Worm (Caenorhabditis elegans) whole organism, L4 larva: Measurements from ENCODE around the gene Y37D8A.8.

Experiments used
- F37D6.2 ChIP-seq: sonication (generic microtip); optimal IDR thresholded peaks from 2 replicates; lab custom pipeline; 2016; ENCODE audit warnings: mild to moderate bottlenecking, missing genetic modification characterization, missing compliant biosample characterization
- R02D3.7 ChIP-seq: fragments of 150-350 bp; sonication (generic microtip); optimal IDR thresholded peaks from 3 replicates; lab custom pipeline; 2014; ENCODE audit warnings: missing biosample characterization, missing genetic modification characterization
- Y48G9A.11 ChIP-seq: fragments of 200-800 bp; sonication (Bioruptor generic); IDR thresholded peaks from 2 replicates; pipeline ENCODE4 v1.3.6; 2022; ENCODE audit warnings: missing genetic modification reagents, missing genetic modification characterization, missing compliant biosample characterization
- Y75B8A.6 ChIP-seq: fragments of 200-800 bp; sonication (Bioruptor generic); IDR thresholded peaks from 2 replicates; pipeline ENCODE4 v1.3.6; 2022; ENCODE audit warnings: missing genetic modification reagents, missing genetic modification characterization, missing compliant biosample characterization
- ama-1 ChIP-seq: fragments of 150-350 bp; optimal IDR thresholded peaks from 2 replicates; lab custom pipeline; 2014; ENCODE audit warnings: inconsistent platforms, mixed read lengths
- ceh-28 ChIP-seq: fragments of 150-350 bp; optimal IDR thresholded peaks from 2 replicates; lab custom pipeline; 2014; ENCODE audit warnings: missing biosample characterization, missing genetic modification reagents, missing genetic modification characterization
- ceh-62 ChIP-seq: sonication (generic microtip); optimal IDR thresholded peaks from 2 replicates; lab custom pipeline; 2017; ENCODE audit warnings: missing biosample characterization, missing genetic modification characterization
- ceh-82 ChIP-seq: sonication (generic microtip); optimal IDR thresholded peaks from 2 replicates; lab custom pipeline; 2017; ENCODE audit warnings: missing biosample characterization, missing genetic modification characterization
- ces-1 ChIP-seq: fragments of 150-350 bp; sonication (generic microtip); optimal IDR thresholded peaks from 4 replicates; lab custom pipeline; 2014; ENCODE audit warnings: missing biosample characterization, missing genetic modification reagents, missing genetic modification characterization
- cey-2 ChIP-seq: sonication (generic microtip); optimal IDR thresholded peaks from 3 replicates; lab custom pipeline; 2017; ENCODE audit warnings: missing genetic modification characterization, mild to moderate bottlenecking, missing compliant biosample characterization, antibody characterized with exemption, borderline replicate concordance; ENCODE audit not compliant: insufficient read depth
- ctbp-1 ChIP-seq: fragments of 200-800 bp; sonication (Bioruptor generic); IDR thresholded peaks from 2 replicates; pipeline ENCODE4 v1.3.6; 2022; ENCODE audit warnings: missing genetic modification reagents, missing genetic modification characterization, missing compliant biosample characterization
- daf-8 ChIP-seq: fragments of 200-800 bp; sonication (Bioruptor generic); IDR thresholded peaks from 2 replicates; pipeline ENCODE4 v1.3.6; 2022; ENCODE audit warnings: missing genetic modification characterization, missing compliant biosample characterization
- dmd-6 ChIP-seq: fragments of 200-800 bp; sonication (Bioruptor generic); IDR thresholded peaks from 2 replicates; pipeline ENCODE4 v1.3.6; 2022; ENCODE audit warnings: missing genetic modification reagents, missing genetic modification characterization, missing compliant biosample characterization
- duxl-1 ChIP-seq: sonication (generic microtip); optimal IDR thresholded peaks from 2 replicates; lab custom pipeline; 2016; ENCODE audit warnings: mild to moderate bottlenecking, missing genetic modification characterization, moderate library complexity, missing compliant biosample characterization; ENCODE audit not compliant: poor library complexity
- dve-1 ChIP-seq: sonication (generic microtip); optimal IDR thresholded peaks from 2 replicates; lab custom pipeline; 2017; ENCODE audit warnings: antibody characterized with exemption, mild to moderate bottlenecking, missing genetic modification characterization, missing compliant biosample characterization; ENCODE audit not compliant: insufficient read depth
- egl-43 ChIP-seq: fragments of 200-800 bp; sonication (Bioruptor generic); IDR thresholded peaks from 2 replicates; pipeline ENCODE4 v1.3.6; 2022; ENCODE audit warnings: missing genetic modification reagents, missing genetic modification characterization, missing compliant biosample characterization
- fkh-10 ChIP-seq: fragments of 150-350 bp; optimal IDR thresholded peaks from 2 replicates; lab custom pipeline; 2014; ENCODE audit warnings: missing biosample characterization, missing genetic modification reagents, missing genetic modification characterization
- gei-8 ChIP-seq: fragments of 200-800 bp; sonication (Bioruptor generic); optimal IDR thresholded peaks from 2 replicates; lab custom pipeline; 2018; ENCODE audit warnings: mild to moderate bottlenecking, missing genetic modification characterization, missing compliant biosample characterization
- hif-1 ChIP-seq, 2 experiments: sonication (generic microtip); optimal IDR thresholded peaks; 2 replicates each; lab custom pipeline; 2016 to 2017; ENCODE audit warnings: missing compliant biosample characterization in 2 of 2, missing genetic modification characterization in 2 of 2, missing genetic modification reagents in 2 of 2, missing genotype in 2 of 2, mild to moderate bottlenecking in 1 of 2
- lin-1 ChIP-seq: fragments of 200-800 bp; sonication (Bioruptor generic); IDR thresholded peaks from 2 replicates; pipeline ENCODE4 v1.3.6; 2022; ENCODE audit warnings: missing genetic modification reagents, missing genetic modification characterization, missing compliant biosample characterization
- lin-29 ChIP-seq: fragments of 200-800 bp; sonication (Bioruptor generic); IDR thresholded peaks from 2 replicates; pipeline ENCODE4 v1.3.6; 2022; ENCODE audit warnings: missing genetic modification reagents, missing genetic modification characterization, missing compliant biosample characterization
- lir-3 ChIP-seq: sonication (generic microtip); optimal IDR thresholded peaks from 2 replicates; lab custom pipeline; 2016; ENCODE audit warnings: mild to moderate bottlenecking, missing genetic modification characterization, missing compliant biosample characterization
- nhr-10 ChIP-seq: fragments of 150-350 bp; optimal IDR thresholded peaks from 2 replicates; lab custom pipeline; 2014; ENCODE audit warnings: missing biosample characterization, missing genetic modification characterization
- nhr-11 ChIP-seq: fragments of 150-350 bp; optimal IDR thresholded peaks from 2 replicates; lab custom pipeline; 2014; ENCODE audit warnings: missing biosample characterization, missing genetic modification characterization
- nhr-42 ChIP-seq: fragments of 200-800 bp; sonication (Bioruptor generic); IDR thresholded peaks from 2 replicates; pipeline ENCODE4 v1.3.6; 2022; ENCODE audit warnings: missing genetic modification characterization, missing compliant biosample characterization
- nhr-48 ChIP-seq: sonication (generic microtip); optimal IDR thresholded peaks from 2 replicates; lab custom pipeline; 2016; ENCODE audit warnings: mild to moderate bottlenecking, missing genetic modification characterization, missing compliant biosample characterization
- nhr-77 ChIP-seq: fragments of 150-350 bp; optimal IDR thresholded peaks from 2 replicates; lab custom pipeline; 2014; ENCODE audit warnings: missing biosample characterization, missing genetic modification characterization
- pha-4 ChIP-seq, 2 experiments: fragments of 150-350 bp in 1 of 2; fragments of 200-800 bp in 1 of 2; sonication (Bioruptor generic) in 1 of 2; IDR thresholded peaks in 1 of 2; optimal IDR thresholded peaks in 1 of 2; 2 replicates each; pipeline versions ENCODE4 v1.3.6 to Lab custom; 2014 to 2022; ENCODE audit warnings: missing genetic modification characterization in 2 of 2, missing genetic modification reagents in 2 of 2, missing biosample characterization in 1 of 2, missing compliant biosample characterization in 1 of 2
- set-16 ChIP-seq: fragments of 200-800 bp; sonication (Bioruptor generic); IDR thresholded peaks from 2 replicates; pipeline ENCODE4 v1.3.6; 2022; ENCODE audit warnings: missing genetic modification reagents, missing genetic modification characterization, missing compliant biosample characterization
- skn-1 ChIP-seq: fragments of 150-350 bp; optimal IDR thresholded peaks from 2 replicates; lab custom pipeline; 2014; ENCODE audit warnings: missing biosample characterization, missing genetic modification characterization
- unc-62 ChIP-seq, 3 experiments: fragments of 150-350 bp in 1 of 3; sonication (generic microtip); optimal IDR thresholded peaks in 2 of 3; peaks in 1 of 3; 1 replicate in 1 of 3; 2 replicates in 2 of 3; lab custom pipeline; 2014 to 2017; ENCODE audit warnings: missing biosample characterization in 3 of 3, missing genetic modification characterization in 3 of 3, missing genetic modification reagents in 3 of 3, missing genotype in 1 of 3
- zag-1 ChIP-seq: fragments of 150-350 bp; optimal IDR thresholded peaks from 2 replicates; lab custom pipeline; 2014; ENCODE audit warnings: missing biosample characterization, missing genetic modification characterization

Y37D8A.8 gene

ce11 chrIII:12877527-12878234, 12.9 kb downstream of the Y37D8A.8 start, which contains the start of the genes cec-7 and enu-3.5 (continued):
- TF ChIP-seq Y48G9A.11 (GFP tag; lab: Robert Waterston, UW): peak; percentile 62; the same call in 1 of the 2 replicates
- TF ChIP-seq nhr-42 (GFP tag; lab: Robert Waterston, UW): no peak

ce11 chrIII:12880704-12881103, 16.0 kb downstream of the Y37D8A.8 start:
- TF ChIP-seq Y75B8A.6 (GFP tag; lab: Robert Waterston, UW) (0 out of 2 replicates have a peak, but pooled peaks have one; percentile 6), duxl-1 (tag; lab: Kevin White, UChicago) (no peak), lin-1 (GFP tag; lab: Robert Waterston, UW) (no peak), hif-1 (tag; optimal IDR thresholded peaks at IDR 0.05; lab: Kevin White, UChicago) (no peak)

ce11 chrIII:12885153-12885552, 20.4 kb downstream of the Y37D8A.8 start:
- TF ChIP-seq set-16 (peak; percentile 19; the same call in 1 of the 2 replicates), egl-43 (GFP tag; lab: Robert Waterston, UW) (no peak)

- no peak for TF ChIP-seq nhr-10 (tag; lab: Kevin White, UChicago)
- TF ChIP-seq unc-62 (GFP tag; optimal IDR thresholded peaks at IDR 0.05 in 1 of 2; lab: Kevin White, UChicago): peak in 1 of 2 experiments; percentile 20
- TF ChIP-seq unc-62 (tag; optimal IDR thresholded peaks at IDR 0.05; lab: Kevin White, UChicago): no peak
Measured at ce11 chrIII:12891580-12891979, 26.8 kb downstream of the Y37D8A.8 start, which contains the start of the genes Y37D8A.29 and unc-71. Y37D8A.29 (minus strand) TSS chrIII:12891680. unc-71 (minus strand) TSS chrIII:12891738.

- TF ChIP-seq set-16 (no peak), nhr-11 (tag; lab: Kevin White, UChicago) (no peak), cey-2 (tag; lab: Kevin White, UChicago) (no peak), fkh-10 (GFP tag; lab: Kevin White, UChicago) (peak; percentile 46)
- TF ChIP-seq, all 104 proteins: peak for 1
Measured at ce11 chrIII:12892767-12893166, 28.0 kb downstream of the Y37D8A.8 start.

ce11 chrIII:12894207-12894606, 29.5 kb downstream of the Y37D8A.8 start:
- TF ChIP-seq unc-62 (GFP tag; optimal IDR thresholded peaks at IDR 0.05 in 1 of 2; lab: Kevin White, UChicago): peak in 1 of 2 experiments; percentile 50
- no peak for TF ChIP-seq unc-62 (tag; optimal IDR thresholded peaks at IDR 0.05; lab: Kevin White, UChicago)
- no peak for TF ChIP-seq dmd-6
- TF ChIP-seq, all 104 proteins: peak for 1

- TF ChIP-seq unc-62 (GFP tag; optimal IDR thresholded peaks at IDR 0.05 in 1 of 2; lab: Kevin White, UChicago) (peak in 1 of 2 experiments; percentile 69), unc-62 (tag; optimal IDR thresholded peaks at IDR 0.05; lab: Kevin White, UChicago) (no peak), ceh-62 (tag; lab: Kevin White, UChicago) (no peak)
Measured at ce11 chrIII:12904052-12904451, 39.3 kb downstream of the Y37D8A.8 start.

ce11 chrIII:12904987-12905541, 40.3 kb downstream of the Y37D8A.8 start, which contains the start of gene cox-5A:
cox-5A (plus strand) TSS chrIII:12905491.
- TF ChIP-seq gei-8 (peak; percentile 68), ceh-28 (tag; lab: Kevin White, UChicago) (peak; percentile 95), lir-3 (tag; lab: Kevin White, UChicago) (peak; percentile 78), dve-1 (tag; lab: Kevin White, UChicago) (peak; percentile 100), lin-29 (peak; percentile 96), F37D6.2 (tag; lab: Kevin White, UChicago) (peak; percentile 97), nhr-11 (tag; lab: Kevin White, UChicago) (peak; percentile 98), nhr-77 (tag; lab: Kevin White, UChicago) (peak; percentile 98), set-16 (peak; percentile 63), zag-1 (peak; percentile 80), nhr-48 (peak; percentile 95), ctbp-1 (peak; percentile 98), ceh-82 (tag; lab: Kevin White, UChicago) (no peak), pha-4 (GFP tag; IDR thresholded peaks at IDR 0.05; lab: Robert Waterston, UW) (peak; percentile 99), pha-4 (tag; optimal IDR thresholded peaks at IDR 0.05; lab: Kevin White, UChicago) (peak; percentile 99), daf-8 (no peak), skn-1 (tag; lab: Kevin White, UChicago) (peak; percentile 88), R02D3.7 (peak; percentile 43), ces-1 (peak; percentile 89), ama-1 (lab: Kevin White, UChicago) (peak; percentile 94), ceh-62 (tag; lab: Kevin White, UChicago) (peak; percentile 26)
